Worm (Caenorhabditis elegans): ENCODE results near the gene C16C8.9.

The C16C8.9 gene

DNA sequence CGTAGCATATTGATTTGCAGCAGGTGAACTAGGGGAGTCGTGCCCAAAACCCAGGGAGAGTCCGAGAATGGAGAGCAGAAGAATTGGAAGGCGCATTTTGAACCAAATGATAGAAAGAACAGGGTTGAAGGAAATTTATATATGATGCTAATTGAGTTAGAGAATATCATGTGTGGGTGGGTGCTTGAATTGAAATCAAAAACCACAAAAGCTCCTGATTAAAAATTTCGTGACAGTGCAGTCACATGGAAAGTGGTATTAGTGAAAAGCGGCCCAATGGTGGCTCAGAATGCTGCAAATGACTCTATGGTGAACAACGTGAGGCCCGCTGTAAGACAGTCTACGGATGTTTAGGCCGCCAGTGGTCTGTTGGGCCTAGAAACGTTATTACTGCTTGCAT, 1.4 kb downstream of the C16C8.9 start, which contains the start of gene C16C8.8:
Gene C16C8.8 (minus strand): TSS at position 101 of the 400 bp plus-strand sequence.
- TF ChIP-seq unc-130 (tag; optimal IDR thresholded peaks at IDR 0.05): no peak
- TF ChIP-seq efl-3 (GFP tag; optimal IDR thresholded peaks at IDR 0.05): no peak
- no peak for TF ChIP-seq unc-98 (GFP tag; IDR thresholded peaks at IDR 0.05)
- no peak for TF ChIP-seq nhr-77 (tag; optimal IDR thresholded peaks at IDR 0.05)
- no peak for TF ChIP-seq nhr-12 (tag; optimal IDR thresholded peaks at IDR 0.05)
- TF ChIP-seq nhr-84 (tag; optimal IDR thresholded peaks at IDR 0.05): no peak
- TF ChIP-seq nhr-47 (tag; optimal IDR thresholded peaks at IDR 0.05): no peak
- TF ChIP-seq aha-1 (tag; optimal IDR thresholded peaks at IDR 0.05): no peak
- no peak for TF ChIP-seq nhr-76 (tag; optimal IDR thresholded peaks at IDR 0.05)
- no peak for TF ChIP-seq swsn-7 (tag; optimal IDR thresholded peaks at IDR 0.05)
- no peak for TF ChIP-seq snpc-4 (tag; optimal IDR thresholded peaks at IDR 0.05)
- TF ChIP-seq mab-9 (GFP tag; IDR thresholded peaks at IDR 0.05): no peak
- no peak for TF ChIP-seq nhr-71 (tag; optimal IDR thresholded peaks at IDR 0.05)
- TF ChIP-seq xbp-1 (tag; optimal IDR thresholded peaks at IDR 0.05): no peak
- no peak for TF ChIP-seq mep-1 (tag; optimal IDR thresholded peaks at IDR 0.05)
- no peak for TF ChIP-seq nhr-11 (tag; optimal IDR thresholded peaks at IDR 0.05)
- TF ChIP-seq ceh-90 (tag; optimal IDR thresholded peaks at IDR 0.05): no peak
- TF ChIP-seq unc-62 (GFP tag; optimal IDR thresholded peaks at IDR 0.05): no peak

DNA sequence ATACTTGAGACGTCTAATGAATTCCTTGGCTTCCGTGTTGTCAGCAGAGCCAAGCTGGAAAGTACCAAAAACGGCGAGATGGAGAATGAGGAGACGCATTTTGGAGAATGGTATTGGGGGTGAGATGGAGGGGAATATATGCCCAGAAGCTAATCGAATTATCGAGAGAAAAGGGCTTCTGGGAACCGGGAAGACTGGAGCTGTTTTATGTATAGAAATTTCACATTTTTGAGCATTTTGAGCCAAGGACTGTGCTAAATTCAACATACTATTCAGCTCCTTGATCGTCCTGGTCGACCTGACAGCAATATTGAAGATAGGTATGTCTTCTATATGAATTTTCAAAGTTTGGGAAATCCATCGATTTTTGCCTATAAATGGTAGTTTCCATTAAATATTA, 2.9 kb downstream of the C16C8.9 start, which contains the start of gene C16C8.7:
Gene C16C8.7 (minus strand): TSS at position 101 of the 400 bp plus-strand sequence.
- TF ChIP-seq nhr-12 (tag; optimal IDR thresholded peaks at IDR 0.05): no peak
- TF ChIP-seq nhr-71 (tag; optimal IDR thresholded peaks at IDR 0.05): no peak
- no peak for TF ChIP-seq fkh-8 (tag; optimal IDR thresholded peaks at IDR 0.05)
- TF ChIP-seq mab-9 (GFP tag; IDR thresholded peaks at IDR 0.05): no peak
- no peak for TF ChIP-seq xbp-1 (tag; optimal IDR thresholded peaks at IDR 0.05)
- TF ChIP-seq C04F5.9 (tag; optimal IDR thresholded peaks at IDR 0.05): no peak
- TF ChIP-seq elt-3 (tag; optimal IDR thresholded peaks at IDR 0.05): no peak
- TF ChIP-seq nhr-11 (tag; optimal IDR thresholded peaks at IDR 0.05): no peak
- no peak for TF ChIP-seq nhr-77 (tag; optimal IDR thresholded peaks at IDR 0.05)
- TF ChIP-seq ceh-88 (GFP tag; IDR thresholded peaks at IDR 0.05): no peak
- no peak for TF ChIP-seq snpc-4 (tag; optimal IDR thresholded peaks at IDR 0.05)
- TF ChIP-seq zag-1 (tag; optimal IDR thresholded peaks at IDR 0.05): no peak
- no peak for TF ChIP-seq nhr-237 (tag; optimal IDR thresholded peaks at IDR 0.05)
- no peak for TF ChIP-seq fkh-10 (GFP tag; optimal IDR thresholded peaks at IDR 0.05)
- TF ChIP-seq nhr-19 (GFP tag; conservative IDR thresholded peaks at IDR 0.05): no peak
- TF ChIP-seq egl-13 (tag; optimal IDR thresholded peaks at IDR 0.05): no peak
- TF ChIP-seq nhr-28 (tag; optimal IDR thresholded peaks at IDR 0.05): no peak
- no peak for TF ChIP-seq vab-15 (tag; optimal IDR thresholded peaks at IDR 0.05)
- no peak for TF ChIP-seq fos-1 (tag; optimal IDR thresholded peaks at IDR 0.05)
- TF ChIP-seq lsy-2 (tag; optimal IDR thresholded peaks at IDR 0.05): no peak

DNA sequence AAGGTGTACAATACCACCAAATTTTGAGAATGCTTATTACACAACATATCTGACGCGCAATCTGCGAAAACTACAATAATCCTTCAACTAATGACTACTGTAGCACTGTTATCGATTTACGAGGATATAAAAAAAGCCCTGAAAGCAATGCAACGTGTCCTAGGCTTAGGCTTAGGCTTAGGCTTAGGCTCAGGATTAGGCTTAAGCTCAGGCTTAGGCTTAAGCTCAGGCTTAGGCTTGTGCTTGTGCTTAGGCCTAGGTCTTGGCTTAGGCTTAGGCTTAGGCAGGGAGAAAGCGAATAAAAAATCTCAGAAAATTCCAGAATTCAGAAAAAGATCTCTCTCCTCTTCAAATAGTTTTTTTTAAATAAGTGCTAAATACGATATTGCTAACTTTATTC, 3.8 kb downstream of the C16C8.9 start:
- no peak for TF ChIP-seq nhr-28 (tag; optimal IDR thresholded peaks at IDR 0.05)
- TF ChIP-seq dpl-1 (GFP tag; optimal IDR thresholded peaks at IDR 0.05): no peak
- TF ChIP-seq vab-15 (tag; optimal IDR thresholded peaks at IDR 0.05): no peak
- no peak for TF ChIP-seq zip-4 (GFP tag; optimal IDR thresholded peaks at IDR 0.05)
- no peak for TF ChIP-seq sup-37 (GFP tag; optimal IDR thresholded peaks at IDR 0.05)
- no peak for TF ChIP-seq hlh-17 (GFP tag; optimal IDR thresholded peaks at IDR 0.05; ENCODE audit: borderline replicate concordance)
- no peak for TF ChIP-seq unc-86 (tag; optimal IDR thresholded peaks at IDR 0.05)
- TF ChIP-seq ceh-88 (GFP tag; IDR thresholded peaks at IDR 0.05): no peak

DNA sequence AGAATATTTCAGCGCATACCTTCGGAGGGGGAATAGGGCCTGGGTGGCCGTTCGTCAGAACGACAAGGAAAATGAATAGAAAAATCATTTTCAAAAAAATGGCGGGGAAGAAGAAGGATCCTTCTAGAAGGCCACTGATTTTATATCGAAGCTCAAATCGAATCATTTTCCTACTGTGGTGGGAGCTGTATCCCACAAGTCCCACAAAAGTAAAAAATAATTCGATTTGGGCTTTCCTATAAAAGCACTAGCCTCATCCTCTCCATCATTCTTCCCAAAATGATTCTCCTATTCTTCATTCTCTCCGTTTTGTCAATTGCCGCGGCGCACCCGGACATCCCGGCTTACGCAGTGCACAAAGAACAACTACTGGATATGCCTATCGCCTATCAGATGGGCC, 4.8 kb downstream of the C16C8.9 start, which contains the start of the genes C16C8.26 and C16C8.19:
Gene C16C8.26 (minus strand): TSS at position 101 of the 400 bp plus-strand sequence.
Gene C16C8.19 (plus strand): TSS at position 279 of the 400 bp plus-strand sequence.
- no peak for TF ChIP-seq isw-1 (GFP tag; IDR thresholded peaks at IDR 0.05)
- no peak for TF ChIP-seq lin-14 (GFP tag; optimal IDR thresholded peaks at IDR 0.05)
- no peak for TF ChIP-seq zip-4 (GFP tag; optimal IDR thresholded peaks at IDR 0.05)
- no peak for TF ChIP-seq vab-15 (tag; optimal IDR thresholded peaks at IDR 0.05)
- no peak for TF ChIP-seq hlh-17 (GFP tag; optimal IDR thresholded peaks at IDR 0.05; ENCODE audit: borderline replicate concordance)
- no peak for TF ChIP-seq F16B12.6 (tag; optimal IDR thresholded peaks at IDR 0.05)
